Worm (Caenorhabditis elegans) whole organism, L2 larva: ENCODE measurements around the gene Y37E11AL.3.

ENCODE experiments used
- F13H6.1 ChIP-seq: sonication (generic microtip); optimal IDR thresholded peaks from 2 replicates; lab custom pipeline; 2016; ENCODE audit warnings: missing genetic modification characterization, missing compliant biosample characterization
- Y55F3AM.14 ChIP-seq: fragments of 200-800 bp; sonication (Bioruptor generic); optimal IDR thresholded peaks from 2 replicates; lab custom pipeline; 2018; ENCODE audit warnings: mild to moderate bottlenecking, missing genetic modification characterization, missing compliant biosample characterization
- ama-1 ChIP-seq: fragments of 150-350 bp; optimal IDR thresholded peaks from 2 replicates; lab custom pipeline; 2018; ENCODE audit warnings: inconsistent platforms
- ceh-82 ChIP-seq: fragments of 150-350 bp; optimal IDR thresholded peaks from 2 replicates; lab custom pipeline; 2014; ENCODE audit warnings: missing biosample characterization, missing genetic modification characterization
- crh-2 ChIP-seq: sonication (generic microtip); optimal IDR thresholded peaks from 2 replicates; lab custom pipeline; 2017; ENCODE audit warnings: missing biosample characterization, missing genetic modification characterization
- elt-1 ChIP-seq: fragments of 150-350 bp; optimal IDR thresholded peaks from 2 replicates; lab custom pipeline; 2014; ENCODE audit warnings: missing biosample characterization, missing genetic modification characterization
- lin-11 ChIP-seq: fragments of 150-350 bp; sonication (generic microtip); optimal IDR thresholded peaks from 2 replicates; lab custom pipeline; 2014; ENCODE audit warnings: missing biosample characterization, missing genetic modification characterization, inconsistent platforms, mixed read lengths
- mdl-1 ChIP-seq, 2 experiments: fragments of 150-350 bp in 1 of 2; sonication (generic microtip) in 1 of 2; optimal IDR thresholded peaks; 2 replicates each; lab custom pipeline; 2017; ENCODE audit warnings: missing biosample characterization in 2 of 2, missing genetic modification characterization in 2 of 2
- nhr-129 ChIP-seq: fragments of 150-350 bp; optimal IDR thresholded peaks from 2 replicates; lab custom pipeline; 2014; ENCODE audit warnings: missing biosample characterization, missing genetic modification characterization
- nhr-6 ChIP-seq: fragments of 150-350 bp; optimal IDR thresholded peaks from 2 replicates; lab custom pipeline; 2014; ENCODE audit warnings: missing biosample characterization, missing genetic modification characterization
- unc-39 ChIP-seq: fragments of 150-350 bp; optimal IDR thresholded peaks from 2 replicates; lab custom pipeline; 2014; ENCODE audit warnings: missing biosample characterization, missing genetic modification characterization

The Y37E11AL.3 gene

ce11 chrIV:3743748-3744147, 49.0 kb downstream of the Y37E11AL.3 start, which contains the start of gene siah-1:
Gene siah-1, plus strand, starts transcription at chrIV:3744048.
- TF ChIP-seq elt-1: no peak
- no peak for TF ChIP-seq F13H6.1
- no peak for TF ChIP-seq nhr-129
- TF ChIP-seq Y55F3AM.14 (GFP tag; lab: Kevin White, UChicago): no peak

ce11 chrIV:3745806-3746205, 51.1 kb downstream of the Y37E11AL.3 start:
- TF ChIP-seq nhr-6 (tag; lab: Kevin White, UChicago): no peak
- no peak for TF ChIP-seq crh-2 (tag; lab: Kevin White, UChicago)
- no peak for TF ChIP-seq lin-11 (tag; lab: Kevin White, UChicago)
- no peak for TF ChIP-seq unc-39 (tag; lab: Kevin White, UChicago)
- no peak for TF ChIP-seq elt-1
- TF ChIP-seq Y55F3AM.14 (GFP tag; lab: Kevin White, UChicago): no peak
- no peak for TF ChIP-seq mdl-1 (tag; optimal IDR thresholded peaks at IDR 0.05; lab: Kevin White, UChicago)
- no peak for TF ChIP-seq ama-1 (lab: Kevin White, UChicago)
- TF ChIP-seq ceh-82 (tag; lab: Kevin White, UChicago): no peak
